Worm (Caenorhabditis elegans) whole organism, L1 larva: Measurements from ENCODE around the gene far-7.
A peak's percentile ranks its signal among the peaks of the same experiment; 100 is the strongest.

Source experiments
- aha-1 ChIP-seq: fragments of 150-350 bp; optimal IDR thresholded peaks from 2 replicates; lab custom pipeline; 2014; ENCODE audit warnings: missing biosample characterization, missing genetic modification characterization
- blmp-1 ChIP-seq: fragments of 150-350 bp; optimal IDR thresholded peaks from 2 replicates; lab custom pipeline; 2014; ENCODE audit warnings: missing biosample characterization, missing genetic modification characterization
- ceh-63 ChIP-seq: fragments of 200-800 bp; sonication (Bioruptor generic); optimal IDR thresholded peaks from 2 replicates; lab custom pipeline; 2018; ENCODE audit warnings: mild to moderate bottlenecking, missing genetic modification characterization, missing compliant biosample characterization
- ceh-8 ChIP-seq: fragments of 200-800 bp; sonication (Bioruptor generic); optimal IDR thresholded peaks from 2 replicates; lab custom pipeline; 2018; ENCODE audit warnings: mild to moderate bottlenecking, missing genetic modification characterization, moderate library complexity, missing compliant biosample characterization
- ceh-82 ChIP-seq, 3 experiments: fragments of 150-350 bp in 1 of 3; sonication (generic microtip) in 2 of 3; optimal IDR thresholded peaks; 2 replicates each; lab custom pipeline; 2014 to 2017; ENCODE audit warnings: missing biosample characterization in 3 of 3, missing genetic modification characterization in 3 of 3
- ces-1 ChIP-seq: fragments of 150-350 bp; optimal IDR thresholded peaks from 2 replicates; lab custom pipeline; 2014; ENCODE audit warnings: missing biosample characterization, missing genetic modification reagents, missing genetic modification characterization
- dpl-1 ChIP-seq, 3 experiments: fragments of 150-350 bp in 2 of 3; sonication (generic microtip) in 1 of 3; optimal IDR thresholded peaks; 2 replicates each; lab custom pipeline; 2014 to 2017; ENCODE audit warnings: missing biosample characterization in 3 of 3, missing genetic modification characterization in 3 of 3, missing genetic modification reagents in 3 of 3
- dsc-1 ChIP-seq: sonication (generic microtip); optimal IDR thresholded peaks from 2 replicates; lab custom pipeline; 2016; ENCODE audit warnings: mild to moderate bottlenecking, missing genetic modification characterization, missing compliant biosample characterization
- efl-1 ChIP-seq, 4 experiments: fragments of 150-350 bp; optimal IDR thresholded peaks in 3 of 4; peaks in 1 of 4; 1 replicate in 1 of 4; 2 replicates in 3 of 4; lab custom pipeline; 2014; ENCODE audit warnings: missing biosample characterization in 2 of 4, missing genetic modification characterization in 2 of 4, missing genetic modification reagents in 2 of 4
- efl-3 ChIP-seq: fragments of 200-800 bp; sonication (Bioruptor generic); optimal IDR thresholded peaks from 2 replicates; lab custom pipeline; 2018; ENCODE audit warnings: mild to moderate bottlenecking, missing genetic modification characterization, missing compliant biosample characterization
- elt-3 ChIP-seq, 6 experiments: fragments of 150-350 bp in 1 of 6; sonication (generic microtip); optimal IDR thresholded peaks; 2 replicates each; lab custom pipeline; 2017 to 2018; ENCODE audit warnings: missing biosample characterization in 6 of 6, missing genetic modification characterization in 6 of 6, inconsistent platforms in 1 of 6
- ets-5 ChIP-seq: fragments of 200-800 bp; sonication (Bioruptor generic); IDR thresholded peaks from 2 replicates; pipeline ENCODE4 v1.3.6; 2022; ENCODE audit warnings: missing genetic modification characterization, missing compliant biosample characterization
- fkh-10 ChIP-seq: sonication (generic microtip); optimal IDR thresholded peaks from 2 replicates; lab custom pipeline; 2017; ENCODE audit warnings: missing biosample characterization, missing genetic modification reagents, missing genetic modification characterization
- fkh-8 ChIP-seq: sonication (generic microtip); optimal IDR thresholded peaks from 2 replicates; lab custom pipeline; 2016; ENCODE audit warnings: mild to moderate bottlenecking, missing genetic modification characterization, missing compliant biosample characterization
- fos-1 ChIP-seq: fragments of 150-350 bp; optimal IDR thresholded peaks from 2 replicates; lab custom pipeline; 2014; ENCODE audit warnings: missing biosample characterization, missing genetic modification characterization
- grh-1 ChIP-seq: fragments of 200-800 bp; sonication (Bioruptor generic); IDR thresholded peaks from 2 replicates; pipeline ENCODE4 v1.3.6; 2022; ENCODE audit warnings: missing genetic modification reagents, missing genetic modification characterization, missing compliant biosample characterization
- isw-1 ChIP-seq: fragments of 200-800 bp; sonication (Bioruptor generic); IDR thresholded peaks from 2 replicates; pipeline ENCODE4 v1.3.6; 2022; ENCODE audit warnings: missing genetic modification characterization, missing compliant biosample characterization
- lin-35 ChIP-seq, 2 experiments: fragments of 150-350 bp; optimal IDR thresholded peaks; 2 replicates each; lab custom pipeline; 2014; ENCODE audit warnings: missing biosample characterization in 2 of 2, missing genetic modification characterization in 2 of 2, missing genetic modification reagents in 2 of 2
- lin-39 ChIP-seq: fragments of 150-350 bp; optimal IDR thresholded peaks from 2 replicates; lab custom pipeline; 2014; ENCODE audit warnings: missing biosample characterization, missing genetic modification reagents, missing genetic modification characterization
- lsy-2 ChIP-seq, 2 experiments: fragments of 150-350 bp; optimal IDR thresholded peaks; 2 replicates each; lab custom pipeline; 2014; ENCODE audit warnings: missing biosample characterization in 2 of 2, missing genetic modification characterization in 2 of 2
- nhr-11 ChIP-seq: fragments of 150-350 bp; optimal IDR thresholded peaks from 2 replicates; lab custom pipeline; 2014; ENCODE audit warnings: missing biosample characterization, missing genetic modification characterization
- nhr-20 ChIP-seq: sonication (generic microtip); optimal IDR thresholded peaks from 2 replicates; lab custom pipeline; 2016; ENCODE audit warnings: mild to moderate bottlenecking, missing genetic modification characterization, missing compliant biosample characterization
- nhr-47 ChIP-seq: sonication (generic microtip); optimal IDR thresholded peaks from 2 replicates; lab custom pipeline; 2016; ENCODE audit warnings: mild to moderate bottlenecking, missing genetic modification characterization, moderate library complexity, missing compliant biosample characterization
- nhr-71 ChIP-seq: sonication (generic microtip); optimal IDR thresholded peaks from 2 replicates; lab custom pipeline; 2016; ENCODE audit warnings: mild to moderate bottlenecking, missing genetic modification characterization, moderate library complexity, missing compliant biosample characterization
- nhr-84 ChIP-seq: sonication (generic microtip); optimal IDR thresholded peaks from 2 replicates; lab custom pipeline; 2017; ENCODE audit warnings: missing biosample characterization, missing genetic modification characterization
- nhr-85 ChIP-seq: sonication (generic microtip); peaks from one replicate; lab custom pipeline; 2016; ENCODE audit warnings: missing genetic modification characterization, inconsistent platforms, missing compliant biosample characterization
- nhr-90 ChIP-seq: sonication (generic microtip); optimal IDR thresholded peaks from 2 replicates; lab custom pipeline; 2016; ENCODE audit warnings: mild to moderate bottlenecking, missing genetic modification characterization, missing compliant biosample characterization; ENCODE audit not compliant: poor library complexity
- pax-3 ChIP-seq: fragments of 200-800 bp; sonication (Bioruptor generic); optimal IDR thresholded peaks from 2 replicates; lab custom pipeline; 2018; ENCODE audit warnings: mild to moderate bottlenecking, missing genetic modification characterization, moderate library complexity, missing compliant biosample characterization
- pqm-1 ChIP-seq: sonication (generic microtip); optimal IDR thresholded peaks from 3 replicates; lab custom pipeline; 2017; ENCODE audit warnings: missing biosample characterization, missing genetic modification characterization
- rnt-1 ChIP-seq: sonication (generic microtip); optimal IDR thresholded peaks from 2 replicates; lab custom pipeline; 2016; ENCODE audit warnings: mild to moderate bottlenecking, missing genetic modification characterization, moderate library complexity, missing compliant biosample characterization
- skn-1 ChIP-seq: fragments of 150-350 bp; optimal IDR thresholded peaks from 2 replicates; lab custom pipeline; 2014; ENCODE audit warnings: missing biosample characterization, missing genetic modification characterization
- snpc-4 ChIP-seq: fragments of 150-350 bp; optimal IDR thresholded peaks from 2 replicates; lab custom pipeline; 2014; ENCODE audit warnings: missing biosample characterization, missing genetic modification characterization
- sox-4 ChIP-seq: sonication (generic microtip); optimal IDR thresholded peaks from 2 replicates; lab custom pipeline; 2016; ENCODE audit warnings: missing genetic modification characterization, missing compliant biosample characterization
- sptf-1 ChIP-seq: fragments of 150-350 bp; optimal IDR thresholded peaks from 2 replicates; lab custom pipeline; 2014; ENCODE audit warnings: missing biosample characterization, missing genetic modification characterization
- tlp-1 ChIP-seq: fragments of 150-350 bp; optimal IDR thresholded peaks from 2 replicates; lab custom pipeline; 2014; ENCODE audit warnings: missing biosample characterization, missing genetic modification characterization
- unc-130 ChIP-seq: fragments of 150-350 bp; optimal IDR thresholded peaks from 2 replicates; lab custom pipeline; 2017; ENCODE audit warnings: missing biosample characterization, missing genetic modification characterization, inconsistent platforms
- unc-86 ChIP-seq: sonication (generic microtip); optimal IDR thresholded peaks from 2 replicates; lab custom pipeline; 2016; ENCODE audit warnings: missing genetic modification characterization, missing compliant biosample characterization
- vab-15 ChIP-seq: sonication (generic microtip); optimal IDR thresholded peaks from 2 replicates; lab custom pipeline; 2017; ENCODE audit warnings: missing genotype, mild to moderate bottlenecking, missing genetic modification characterization, missing compliant biosample characterization
- zag-1 ChIP-seq: fragments of 150-350 bp; optimal IDR thresholded peaks from 2 replicates; lab custom pipeline; 2014; ENCODE audit warnings: missing biosample characterization, missing genetic modification characterization
- ztf-11 ChIP-seq, 2 experiments: sonication (generic microtip); optimal IDR thresholded peaks; 2 replicates each; lab custom pipeline; 2016 to 2017; ENCODE audit warnings: missing genetic modification characterization in 2 of 2, missing biosample characterization in 1 of 2, missing compliant biosample characterization in 1 of 2
- ztf-4 ChIP-seq: fragments of 150-350 bp; optimal IDR thresholded peaks from 2 replicates; lab custom pipeline; 2014; ENCODE audit warnings: missing biosample characterization, missing genetic modification characterization

Gene far-7

ce11 chrII:347734-348133, 28.1 kb downstream of the far-7 start, which contains the start of gene D1069.3 (continued):
- TF ChIP-seq ceh-63 (GFP tag; lab: Kevin White, UChicago): no peak
- TF ChIP-seq lin-35 (GFP tag; optimal IDR thresholded peaks at IDR 0.05; lab: Kevin White, UChicago): peak; percentile 51 to 52
- TF ChIP-seq ceh-82 (tag; optimal IDR thresholded peaks at IDR 0.05; lab: Kevin White, UChicago): peak; percentile 31 to 52 (median 41)
- no peak for TF ChIP-seq vab-15 (tag; lab: Kevin White, UChicago)
- peak; percentile 4 for TF ChIP-seq blmp-1 (tag; lab: Kevin White, UChicago)
- TF ChIP-seq dsc-1 (tag; lab: Kevin White, UChicago): peak; percentile 21
- peak; percentile 90 for TF ChIP-seq ceh-8 (GFP tag; lab: Kevin White, UChicago)
- no peak for TF ChIP-seq grh-1 (GFP tag; lab: Robert Waterston, UW)
- TF ChIP-seq nhr-47 (tag; lab: Kevin White, UChicago): peak; percentile 74
- no peak for TF ChIP-seq aha-1 (tag; lab: Kevin White, UChicago)
- peak; percentile 14 to 59 (median 23) for TF ChIP-seq dpl-1 (GFP tag; optimal IDR thresholded peaks at IDR 0.05; lab: Kevin White, UChicago)
- no peak for TF ChIP-seq nhr-84 (tag; lab: Kevin White, UChicago)
- TF ChIP-seq ztf-11 (tag; optimal IDR thresholded peaks at IDR 0.05; lab: Kevin White, UChicago): no peak
- TF ChIP-seq lin-39 (tag; lab: Kevin White, UChicago): no peak
- TF ChIP-seq nhr-85 (tag; lab: Kevin White, UChicago): peak; percentile 39
- no peak for TF ChIP-seq pqm-1 (tag; lab: Kevin White, UChicago)
- peak; percentile 55 to 58 for TF ChIP-seq lsy-2 (tag; optimal IDR thresholded peaks at IDR 0.05; lab: Kevin White, UChicago)
- TF ChIP-seq ets-5: no peak
- no peak for TF ChIP-seq fos-1 (tag; lab: Kevin White, UChicago)
- TF ChIP-seq nhr-90 (tag; lab: Kevin White, UChicago): no peak
- TF ChIP-seq ces-1 (GFP tag; lab: Kevin White, UChicago): peak; percentile 4
- peak; percentile 39 for TF ChIP-seq skn-1
- TF ChIP-seq snpc-4 (tag; lab: Kevin White, UChicago): no peak
- TF ChIP-seq zag-1 (tag; lab: Kevin White, UChicago): no peak
- peak; percentile 24 for TF ChIP-seq unc-130
- TF ChIP-seq efl-1 (optimal IDR thresholded peaks at IDR 0.05; lab: Kevin White, UChicago): peak; percentile 62 to 65
- TF ChIP-seq efl-1 (GFP tag; optimal IDR thresholded peaks at IDR 0.05 in 1 of 2; lab: Kevin White, UChicago): peak; percentile 53 to 90
- no peak for TF ChIP-seq ztf-4
- no peak for TF ChIP-seq sptf-1 (tag; lab: Kevin White, UChicago)
- TF ChIP-seq fkh-8: no peak
- peak; percentile 34 for TF ChIP-seq unc-86 (tag; lab: Kevin White, UChicago)
- peak; percentile 47; the same call in 1 of the 2 replicates for TF ChIP-seq isw-1
- peak; percentile 67 for TF ChIP-seq nhr-71
- TF ChIP-seq tlp-1 (tag; lab: Kevin White, UChicago): no peak
- TF ChIP-seq nhr-20 (tag; lab: Kevin White, UChicago): peak; percentile 11

ce11 chrII:349749-350148, 30.2 kb downstream of the far-7 start:
- TF ChIP-seq elt-3 (tag; optimal IDR thresholded peaks at IDR 0.05; lab: Kevin White, UChicago) (no peak), nhr-11 (tag; lab: Kevin White, UChicago) (no peak), unc-86 (tag; lab: Kevin White, UChicago) (no peak), ceh-82 (tag; optimal IDR thresholded peaks at IDR 0.05; lab: Kevin White, UChicago) (no peak), fkh-10 (GFP tag; lab: Kevin White, UChicago) (no peak), lin-39 (tag; lab: Kevin White, UChicago) (no peak), rnt-1 (no peak), sox-4 (tag; lab: Kevin White, UChicago) (no peak), sptf-1 (tag; lab: Kevin White, UChicago) (no peak), pax-3 (tag; lab: Kevin White, UChicago) (no peak), efl-3 (no peak)
